Worm (Caenorhabditis elegans) whole organism, L2 larva: Measurements from ENCODE around the gene uggt-1.

Experiments used
- elt-3 ChIP-seq: sonication (generic microtip); optimal IDR thresholded peaks from 2 replicates; lab custom pipeline; 2017; ENCODE audit warnings: missing biosample characterization, missing genetic modification characterization
- nhr-10 ChIP-seq: sonication (generic microtip); optimal IDR thresholded peaks from 2 replicates; lab custom pipeline; 2017; ENCODE audit warnings: missing biosample characterization, missing genetic modification characterization
- nhr-25 ChIP-seq: fragments of 150-350 bp; sonication (generic microtip); optimal IDR thresholded peaks from 3 replicates; lab custom pipeline; 2014; ENCODE audit warnings: missing biosample characterization, missing genetic modification characterization
- sem-4 ChIP-seq: fragments of 150-350 bp; optimal IDR thresholded peaks from 2 replicates; lab custom pipeline; 2014; ENCODE audit warnings: missing biosample characterization, missing genetic modification reagents, missing genetic modification characterization
- snpc-4 ChIP-seq: fragments of 150-350 bp; optimal IDR thresholded peaks from 2 replicates; lab custom pipeline; 2014; ENCODE audit warnings: missing biosample characterization, missing genetic modification characterization
- unc-39 ChIP-seq: fragments of 150-350 bp; optimal IDR thresholded peaks from 2 replicates; lab custom pipeline; 2014; ENCODE audit warnings: missing biosample characterization, missing genetic modification characterization

DNA sequence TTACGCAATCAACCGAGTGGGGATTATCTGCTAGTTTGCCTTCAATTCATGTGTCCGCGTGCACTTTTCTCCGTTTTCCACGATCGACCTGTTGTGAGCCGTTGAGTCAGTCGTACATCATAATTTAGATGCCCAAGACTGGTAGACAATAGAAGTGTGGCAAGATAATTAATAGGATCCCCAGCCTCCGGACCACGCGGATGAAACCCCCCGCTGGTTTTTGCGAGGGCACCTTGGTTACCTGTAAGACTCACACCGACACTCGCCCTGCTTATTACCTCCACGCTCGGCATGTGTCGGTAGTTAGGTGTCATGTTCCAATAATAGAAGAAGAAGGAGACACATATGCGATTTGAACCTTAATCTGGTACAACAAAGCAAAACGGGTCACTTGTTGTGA lies 44.8 kb downstream of the uggt-1 start:
- TF ChIP-seq unc-39 (tag; lab: Kevin White, UChicago) (no peak), elt-3 (tag; lab: Kevin White, UChicago) (no peak), snpc-4 (tag; lab: Kevin White, UChicago) (no peak), sem-4 (tag; lab: Kevin White, UChicago) (no peak), nhr-10 (tag; lab: Kevin White, UChicago) (no peak), nhr-25 (no peak)
